Worm (Caenorhabditis elegans) whole organism, young adult: ENCODE data around the gene str-168.

ENCODE experiments used
- B0261.1 ChIP-seq: sonication (generic microtip); optimal IDR thresholded peaks from 2 replicates; lab custom pipeline; 2016; ENCODE audit warnings: mild to moderate bottlenecking, missing genetic modification characterization, moderate library complexity, missing compliant biosample characterization
- C06A6.2 ChIP-seq: fragments of 200-800 bp; sonication (Bioruptor generic); conservative IDR thresholded peaks from 2 replicates; pipeline ENCODE4 v1.3.6; 2022; ENCODE audit warnings: missing genetic modification characterization, missing compliant biosample characterization
- F10E7.11 ChIP-seq: sonication (generic microtip); optimal IDR thresholded peaks from 2 replicates; lab custom pipeline; 2017; ENCODE audit warnings: mild to moderate bottlenecking, missing genetic modification characterization, moderate library complexity, missing compliant biosample characterization
- F39B2.1 ChIP-seq: fragments of 200-800 bp; sonication (Bioruptor generic); IDR thresholded peaks from 2 replicates; pipeline ENCODE4 v1.3.6; 2022; ENCODE audit warnings: missing genetic modification reagents, missing genetic modification characterization, missing compliant biosample characterization
- F52B5.7 ChIP-seq: sonication (generic microtip); optimal IDR thresholded peaks from 2 replicates; lab custom pipeline; 2016; ENCODE audit warnings: mild to moderate bottlenecking, missing genetic modification characterization, missing compliant biosample characterization
- Y53G8AR.9 ChIP-seq: fragments of 200-800 bp; sonication (Bioruptor generic); conservative IDR thresholded peaks from 2 replicates; pipeline ENCODE4 v1.3.6; 2022; ENCODE audit warnings: missing genetic modification reagents, missing genetic modification characterization, missing compliant biosample characterization
- Y67H2A.10 ChIP-seq: fragments of 200-800 bp; sonication (Bioruptor generic); conservative IDR thresholded peaks from 2 replicates; pipeline ENCODE4 v1.3.6; 2022; ENCODE audit warnings: missing genetic modification reagents, missing genetic modification characterization, missing compliant biosample characterization
- Y95B8A.8 ChIP-seq: fragments of 200-800 bp; sonication (Bioruptor generic); IDR thresholded peaks from 2 replicates; pipeline ENCODE4 v1.3.6; 2022; ENCODE audit warnings: missing genetic modification reagents, missing genetic modification characterization, missing compliant biosample characterization
- akir-1 ChIP-seq: fragments of 200-800 bp; sonication (Bioruptor generic); optimal IDR thresholded peaks from 2 replicates; lab custom pipeline; 2018; ENCODE audit warnings: mild to moderate bottlenecking, missing genetic modification characterization, moderate library complexity, missing compliant biosample characterization
- ama-1 ChIP-seq, 3 experiments: fragments of 150-350 bp in 1 of 3; sonication (generic microtip) in 2 of 3; optimal IDR thresholded peaks; 2 replicates each; lab custom pipeline; 2014 to 2018; ENCODE audit warnings: missing biosample characterization in 2 of 3, missing genetic modification characterization in 2 of 3, missing genetic modification reagents in 2 of 3
- attf-3 ChIP-seq: fragments of 200-800 bp; sonication (Bioruptor generic); conservative IDR thresholded peaks from 2 replicates; pipeline ENCODE4 v1.3.6; 2022; ENCODE audit warnings: missing genetic modification reagents, missing genetic modification characterization, missing compliant biosample characterization
- attf-6 ChIP-seq: fragments of 200-800 bp; sonication (Bioruptor generic); IDR thresholded peaks from 2 replicates; pipeline ENCODE4 v1.3.6; 2022; ENCODE audit warnings: missing genetic modification reagents, missing genetic modification characterization, missing compliant biosample characterization
- ceh-58 ChIP-seq: fragments of 200-800 bp; sonication (Bioruptor generic); IDR thresholded peaks from 2 replicates; pipeline ENCODE4 v1.3.6; 2022; ENCODE audit warnings: missing genetic modification characterization, missing compliant biosample characterization
- ceh-79 ChIP-seq: sonication (generic microtip); optimal IDR thresholded peaks from 2 replicates; lab custom pipeline; 2017; ENCODE audit warnings: mild to moderate bottlenecking, missing genetic modification characterization, missing compliant biosample characterization
- chd-7 ChIP-seq: sonication (generic microtip); optimal IDR thresholded peaks from 2 replicates; lab custom pipeline; 2016; ENCODE audit warnings: mild to moderate bottlenecking, missing genetic modification characterization, moderate library complexity, missing compliant biosample characterization
- efl-1 ChIP-seq: fragments of 150-350 bp; optimal IDR thresholded peaks from 2 replicates; lab custom pipeline; 2014; ENCODE audit warnings: missing biosample characterization, missing genetic modification reagents, missing genetic modification characterization
- egl-18 ChIP-seq: fragments of 200-800 bp; sonication (Bioruptor generic); IDR thresholded peaks from 2 replicates; pipeline ENCODE4 v1.3.6; 2022; ENCODE audit warnings: missing genetic modification reagents, missing genetic modification characterization, missing compliant biosample characterization
- egrh-3 ChIP-seq: fragments of 200-800 bp; sonication (Bioruptor generic); IDR thresholded peaks from 2 replicates; pipeline ENCODE4 v1.3.6; 2022; ENCODE audit warnings: missing genetic modification reagents, missing genetic modification characterization, missing compliant biosample characterization
- ets-4 ChIP-seq: fragments of 200-800 bp; sonication (Bioruptor generic); optimal IDR thresholded peaks from 2 replicates; lab custom pipeline; 2018; ENCODE audit warnings: mild to moderate bottlenecking, missing genetic modification characterization, missing compliant biosample characterization
- fkh-3 ChIP-seq: sonication (generic microtip); optimal IDR thresholded peaks from 2 replicates; lab custom pipeline; 2016; ENCODE audit warnings: mild to moderate bottlenecking, missing genetic modification characterization, missing compliant biosample characterization
- let-526 ChIP-seq: fragments of 200-800 bp; sonication (Bioruptor generic); IDR thresholded peaks from 2 replicates; pipeline ENCODE4 v1.3.6; 2022; ENCODE audit warnings: missing genetic modification reagents, missing genetic modification characterization, missing compliant biosample characterization
- let-607 ChIP-seq, 2 experiments: fragments of 200-800 bp in 1 of 2; sonication (Bioruptor generic) in 1 of 2; sonication (generic microtip) in 1 of 2; optimal IDR thresholded peaks; 2 replicates each; lab custom pipeline; 2016 to 2018; ENCODE audit warnings: mild to moderate bottlenecking in 2 of 2, missing compliant biosample characterization in 2 of 2, missing genetic modification characterization in 2 of 2, moderate library complexity in 2 of 2, missing genotype in 1 of 2
- lin-26 ChIP-seq: fragments of 200-800 bp; sonication (Bioruptor generic); IDR thresholded peaks from 2 replicates; pipeline ENCODE4 v1.3.6; 2022; ENCODE audit warnings: missing genetic modification reagents, missing genetic modification characterization, missing compliant biosample characterization
- lin-35 ChIP-seq, 3 experiments: fragments of 150-350 bp in 2 of 3; sonication (generic microtip) in 1 of 3; optimal IDR thresholded peaks; 2 replicates each; lab custom pipeline; 2014 to 2018; ENCODE audit warnings: missing biosample characterization in 3 of 3, missing genetic modification characterization in 3 of 3, missing genetic modification reagents in 3 of 3
- lin-40 ChIP-seq: sonication (generic microtip); optimal IDR thresholded peaks from 2 replicates; lab custom pipeline; 2016; ENCODE audit warnings: missing genetic modification characterization, mild to moderate bottlenecking, missing compliant biosample characterization, missing genotype, missing genetic modification reagents
- lin-54 ChIP-seq: fragments of 200-800 bp; sonication (Bioruptor generic); optimal IDR thresholded peaks from 2 replicates; lab custom pipeline; 2018; ENCODE audit warnings: mild to moderate bottlenecking, missing genetic modification characterization, missing compliant biosample characterization
- mel-28 ChIP-seq: sonication (generic microtip); optimal IDR thresholded peaks from 2 replicates; lab custom pipeline; 2016; ENCODE audit warnings: borderline replicate concordance, mild to moderate bottlenecking, missing genetic modification characterization, missing compliant biosample characterization
- mes-4 ChIP-seq: sonication (generic microtip); optimal IDR thresholded peaks from 2 replicates; lab custom pipeline; 2016; ENCODE audit warnings: missing genotype, missing genetic modification characterization, missing compliant biosample characterization
- mxl-1 ChIP-seq: sonication (generic microtip); optimal IDR thresholded peaks from 2 replicates; lab custom pipeline; 2016; ENCODE audit warnings: missing genetic modification characterization, missing compliant biosample characterization
- nfyb-1 ChIP-seq: fragments of 200-800 bp; sonication (Bioruptor generic); IDR thresholded peaks from 2 replicates; pipeline ENCODE4 v1.3.6; 2022; ENCODE audit warnings: missing genetic modification reagents, missing genetic modification characterization, missing compliant biosample characterization
- nhr-27 ChIP-seq: fragments of 200-800 bp; sonication (Bioruptor generic); optimal IDR thresholded peaks from 2 replicates; lab custom pipeline; 2018; ENCODE audit warnings: mild to moderate bottlenecking, missing genetic modification characterization, moderate library complexity, missing compliant biosample characterization
- nhr-80 ChIP-seq: sonication (generic microtip); optimal IDR thresholded peaks from 2 replicates; lab custom pipeline; 2016; ENCODE audit warnings: missing genetic modification characterization, missing compliant biosample characterization
- pbrm-1 ChIP-seq: fragments of 200-800 bp; sonication (Bioruptor generic); IDR thresholded peaks from 2 replicates; pipeline ENCODE4 v1.3.6; 2022; ENCODE audit warnings: missing genetic modification reagents, missing genetic modification characterization, missing compliant biosample characterization
- pha-4 ChIP-seq: fragments of 150-350 bp; sonication (generic microtip); optimal IDR thresholded peaks from 2 replicates; lab custom pipeline; 2014; ENCODE audit warnings: missing biosample characterization, missing genetic modification reagents, missing genetic modification characterization
- rcor-1 ChIP-seq: fragments of 200-800 bp; sonication (Bioruptor generic); IDR thresholded peaks from 2 replicates; pipeline ENCODE4 v1.3.6; 2022; ENCODE audit warnings: missing genetic modification reagents, missing genetic modification characterization, missing compliant biosample characterization
- repo-1 ChIP-seq: sonication (generic microtip); optimal IDR thresholded peaks from 2 replicates; lab custom pipeline; 2017; ENCODE audit warnings: mild to moderate bottlenecking, missing genetic modification characterization, missing compliant biosample characterization
- sea-2 ChIP-seq: fragments of 200-800 bp; sonication (Bioruptor generic); IDR thresholded peaks from 2 replicates; pipeline ENCODE4 v1.3.6; 2022; ENCODE audit warnings: missing genetic modification characterization, missing compliant biosample characterization
- snpc-1.3 ChIP-seq: sonication (generic microtip); optimal IDR thresholded peaks from 2 replicates; lab custom pipeline; 2017; ENCODE audit warnings: missing genetic modification characterization, mild to moderate bottlenecking, missing compliant biosample characterization, antibody characterized with exemption, moderate library complexity, missing genotype, missing genetic modification reagents; ENCODE audit not compliant: insufficient read depth
- snpc-3.4 ChIP-seq: sonication (generic microtip); optimal IDR thresholded peaks from 2 replicates; lab custom pipeline; 2017; ENCODE audit warnings: missing genetic modification characterization, mild to moderate bottlenecking, missing compliant biosample characterization, antibody characterized with exemption, moderate library complexity, missing genotype, missing genetic modification reagents
- tbp1 ChIP-seq: fragments of 200-800 bp; sonication (Bioruptor generic); optimal IDR thresholded peaks from 2 replicates; lab custom pipeline; 2018; ENCODE audit warnings: mild to moderate bottlenecking, missing genetic modification characterization, missing compliant biosample characterization
- tlf-1 ChIP-seq: fragments of 200-800 bp; sonication (Bioruptor generic); optimal IDR thresholded peaks from 2 replicates; lab custom pipeline; 2018; ENCODE audit warnings: mild to moderate bottlenecking, missing genetic modification characterization, missing compliant biosample characterization
- unc-130 ChIP-seq: sonication (generic microtip); optimal IDR thresholded peaks from 2 replicates; lab custom pipeline; 2016; ENCODE audit warnings: missing genetic modification reagents, missing genetic modification characterization, missing compliant biosample characterization
- unc-62 ChIP-seq: fragments of 150-350 bp; optimal IDR thresholded peaks from 2 replicates; lab custom pipeline; 2014; ENCODE audit warnings: missing biosample characterization, missing genetic modification reagents, missing genetic modification characterization
- xnd-1 ChIP-seq: sonication (generic microtip); optimal IDR thresholded peaks from 2 replicates; lab custom pipeline; 2016; ENCODE audit warnings: missing genotype, missing genetic modification reagents, missing genetic modification characterization, missing compliant biosample characterization
- zfh-2 ChIP-seq: fragments of 200-800 bp; sonication (Bioruptor generic); conservative IDR thresholded peaks from 2 replicates; pipeline ENCODE4 v1.3.6; 2022; ENCODE audit warnings: missing genetic modification reagents, missing genetic modification characterization, missing compliant biosample characterization
- ztf-25 ChIP-seq: fragments of 200-800 bp; sonication (Bioruptor generic); IDR thresholded peaks from 2 replicates; pipeline ENCODE4 v1.3.6; 2022; ENCODE audit warnings: missing genetic modification reagents, missing genetic modification characterization, missing compliant biosample characterization
- ztf-26 ChIP-seq: sonication (generic microtip); optimal IDR thresholded peaks from 2 replicates; lab custom pipeline; 2017; ENCODE audit warnings: missing genetic modification characterization, missing compliant biosample characterization
- ztf-3 ChIP-seq: fragments of 200-800 bp; sonication (Bioruptor generic); optimal IDR thresholded peaks from 2 replicates; lab custom pipeline; 2018; ENCODE audit warnings: mild to moderate bottlenecking, missing genetic modification characterization, missing compliant biosample characterization

Gene str-168

DNA sequence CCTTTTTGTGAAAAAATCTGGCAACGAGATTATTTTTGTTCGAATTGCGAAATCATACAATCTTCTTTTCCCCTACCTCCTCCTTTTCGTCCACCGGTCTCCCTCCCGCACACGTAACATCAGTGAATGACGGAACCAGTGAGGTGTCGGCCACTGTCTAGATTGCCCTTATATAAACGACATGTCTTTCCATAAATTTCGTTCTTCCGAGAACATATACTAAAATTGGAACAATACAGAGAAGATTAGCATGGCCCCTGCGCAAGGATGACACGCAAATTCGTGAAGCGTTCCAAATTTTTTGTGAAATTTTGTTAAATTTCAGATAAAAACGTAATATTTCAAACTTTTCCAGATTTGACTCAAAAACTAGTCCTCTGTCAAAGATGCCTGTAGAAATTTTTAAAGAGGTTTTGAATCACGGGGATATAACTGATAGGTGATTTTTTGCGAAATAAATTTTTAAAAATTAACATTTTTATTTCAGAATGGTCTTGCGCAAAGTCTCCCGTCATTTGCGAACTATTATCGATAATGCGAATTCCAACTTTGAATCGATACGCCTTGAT is 7.9 kb upstream of the str-168 start (continued):
- TF ChIP-seq ceh-79 (tag; lab: Kevin White, UChicago) (no peak), Y67H2A.10 (no peak), mxl-1 (tag; lab: Kevin White, UChicago) (peak; percentile 30), ets-4 (GFP tag; lab: Kevin White, UChicago) (no peak), Y95B8A.8 (GFP tag; lab: Robert Waterston, UW) (no peak), ztf-25 (GFP tag; lab: Robert Waterston, UW) (0 out of 2 replicates have a peak, but pooled peaks have one; percentile 54), B0261.1 (tag; lab: Kevin White, UChicago) (peak; percentile 61), lin-54 (GFP tag; lab: Kevin White, UChicago) (no peak), pbrm-1 (no peak), zfh-2 (GFP tag; lab: Robert Waterston, UW) (no peak), rcor-1 (no peak; the same call in none of the 2 replicates), mes-4 (tag; lab: Kevin White, UChicago) (peak; percentile 47), nfyb-1 (no peak), nhr-80 (tag; lab: Kevin White, UChicago) (no peak), ztf-26 (tag; lab: Kevin White, UChicago) (peak; percentile 22), F10E7.11 (tag; lab: Kevin White, UChicago) (no peak), sea-2 (GFP tag; lab: Robert Waterston, UW) (no peak), snpc-3.4 (tag; lab: Kevin White, UChicago) (peak; percentile 90), akir-1 (GFP tag; lab: Kevin White, UChicago) (no peak), tlf-1 (peak; percentile 11), attf-3 (no peak), unc-130 (GFP tag; lab: Kevin White, UChicago) (no peak), lin-40 (tag; lab: Kevin White, UChicago) (no peak), chd-7 (tag; lab: Kevin White, UChicago) (no peak), egl-18 (GFP tag; lab: Robert Waterston, UW) (no peak), attf-6 (GFP tag; lab: Robert Waterston, UW) (peak; percentile 89), ztf-3 (no peak), efl-1 (GFP tag; lab: Kevin White, UChicago) (no peak), ama-1 (optimal IDR thresholded peaks at IDR 0.05; lab: Kevin White, UChicago) (no peak), ama-1 (GFP tag; optimal IDR thresholded peaks at IDR 0.05; lab: Kevin White, UChicago) (no peak), xnd-1 (tag; lab: Kevin White, UChicago) (no peak), fkh-3 (tag; lab: Kevin White, UChicago) (peak; percentile 45), let-526 (GFP tag; lab: Robert Waterston, UW) (no peak), nhr-27 (tag; lab: Kevin White, UChicago) (no peak), mel-28 (tag; lab: Kevin White, UChicago) (no peak), pha-4 (tag; lab: Kevin White, UChicago) (no peak), let-607 (tag; optimal IDR thresholded peaks at IDR 0.05; lab: Kevin White, UChicago) (peak in 1 of 2 experiments; percentile 39), snpc-1.3 (tag; lab: Kevin White, UChicago) (peak; percentile 59), C06A6.2 (GFP tag; lab: Robert Waterston, UW) (no peak), F39B2.1 (no peak), lin-35 (GFP tag; optimal IDR thresholded peaks at IDR 0.05; lab: Kevin White, UChicago) (no peak), tbp1 (peak; percentile 83), Y53G8AR.9 (GFP tag; lab: Robert Waterston, UW) (no peak), lin-26 (GFP tag; lab: Robert Waterston, UW) (peak; percentile 91), F52B5.7 (tag; lab: Kevin White, UChicago) (no peak), repo-1 (no peak), ceh-58 (GFP tag; lab: Robert Waterston, UW) (no peak), egrh-3 (GFP tag; lab: Robert Waterston, UW) (no peak), unc-62 (no peak)
